Worm (Caenorhabditis elegans) whole organism, midembryonic: ENCODE results near the gene nhr-277.

Source experiments
- T22C8.4 ChIP-seq: fragments of 200-800 bp; sonication (Bioruptor generic); IDR thresholded peaks from 2 replicates; pipeline ENCODE4 v1.3.6; 2022; ENCODE audit warnings: missing genetic modification characterization, missing compliant biosample characterization
- cog-1 ChIP-seq: sonication (generic microtip); optimal IDR thresholded peaks from 2 replicates; lab custom pipeline; 2016; ENCODE audit warnings: missing genetic modification characterization, missing compliant biosample characterization
- flt-1 ChIP-seq: fragments of 200-800 bp; sonication (Bioruptor generic); IDR thresholded peaks from 2 replicates; pipeline ENCODE4 v1.3.6; 2022; ENCODE audit warnings: missing genetic modification characterization, missing compliant biosample characterization
- klf-2 ChIP-seq: fragments of 200-800 bp; sonication (Bioruptor generic); conservative IDR thresholded peaks from 2 replicates; pipeline ENCODE4 v1.3.6; 2022; ENCODE audit warnings: missing genetic modification reagents, missing genetic modification characterization, missing compliant biosample characterization
- med-1 ChIP-seq: sonication (generic microtip); optimal IDR thresholded peaks from 2 replicates; lab custom pipeline; 2017; ENCODE audit warnings: missing genetic modification characterization, mild to moderate bottlenecking, missing compliant biosample characterization, antibody characterized with exemption, missing genetic modification reagents; ENCODE audit not compliant: insufficient read depth
- ref-1 ChIP-seq: fragments of 200-800 bp; sonication (Bioruptor generic); conservative IDR thresholded peaks from 2 replicates; pipeline ENCODE4 v1.3.6; 2022; ENCODE audit warnings: missing genetic modification reagents, missing genetic modification characterization, missing compliant biosample characterization
- tab-1 ChIP-seq: fragments of 200-800 bp; sonication (Bioruptor generic); IDR thresholded peaks from 2 replicates; pipeline ENCODE4 v1.3.6; 2022; ENCODE audit warnings: missing genetic modification characterization, missing compliant biosample characterization
- ztf-23 ChIP-seq: fragments of 200-800 bp; sonication (Bioruptor generic); IDR thresholded peaks from 2 replicates; pipeline ENCODE4 v1.3.6; 2022; ENCODE audit warnings: missing genetic modification reagents, missing genetic modification characterization, missing compliant biosample characterization
- ztf-29 ChIP-seq: fragments of 200-800 bp; sonication (Bioruptor generic); IDR thresholded peaks from 2 replicates; pipeline ENCODE4 v1.3.6; 2022; ENCODE audit warnings: missing genetic modification reagents, missing genetic modification characterization, missing compliant biosample characterization

nhr-277 gene

ce11 chrIV:2750607-2751006 lies 7.8 kb downstream of the nhr-277 start:
- TF ChIP-seq klf-2 (GFP tag; lab: Robert Waterston, UW) (no peak), ztf-23 (no peak), cog-1 (tag; lab: Kevin White, UChicago) (no peak)

ce11 chrIV:2751568-2751967 lies 8.8 kb downstream of the nhr-277 start, which contains the start of gene Y54G2A.41:
Y54G2A.41 (plus strand) TSS chrIV:2751868.
- TF ChIP-seq ref-1 (GFP tag; lab: Robert Waterston, UW) = no peak
- no peak for TF ChIP-seq tab-1 (GFP tag; lab: Robert Waterston, UW)
- no peak for TF ChIP-seq flt-1 (GFP tag; lab: Robert Waterston, UW)
- TF ChIP-seq klf-2 (GFP tag; lab: Robert Waterston, UW) = no peak
- TF ChIP-seq med-1 (GFP tag; lab: Kevin White, UChicago) = no peak
- no peak for TF ChIP-seq T22C8.4
- no peak for TF ChIP-seq ztf-29
- no peak for TF ChIP-seq cog-1 (tag; lab: Kevin White, UChicago)
- TF ChIP-seq ztf-23 = no peak

- TF ChIP-seq ztf-23 (no peak), ztf-29 (no peak), tab-1 (GFP tag; lab: Robert Waterston, UW) (no peak), med-1 (GFP tag; lab: Kevin White, UChicago) (no peak), cog-1 (tag; lab: Kevin White, UChicago) (no peak), ref-1 (GFP tag; lab: Robert Waterston, UW) (no peak), klf-2 (GFP tag; lab: Robert Waterston, UW) (no peak), T22C8.4 (no peak), flt-1 (GFP tag; lab: Robert Waterston, UW) (no peak)
These were observed 10.7 kb downstream of the nhr-277 start for ce11 chrIV:2753541-2753940.

ce11 chrIV:2756073-2756472 lies 13.3 kb downstream of the nhr-277 start:
- TF ChIP-seq flt-1 (GFP tag; lab: Robert Waterston, UW) = peak; percentile 71

ce11 chrIV:2758079-2758478 lies 15.3 kb downstream of the nhr-277 start:
- TF ChIP-seq ref-1 (GFP tag; lab: Robert Waterston, UW) (no peak), tab-1 (GFP tag; lab: Robert Waterston, UW) (no peak), ztf-23 (no peak)

- TF ChIP-seq cog-1 (tag; lab: Kevin White, UChicago) = no peak
- TF ChIP-seq tab-1 (GFP tag; lab: Robert Waterston, UW) = no peak
- TF ChIP-seq klf-2 (GFP tag; lab: Robert Waterston, UW) = no peak
- TF ChIP-seq T22C8.4 = no peak
- TF ChIP-seq ztf-23 = no peak
- no peak for TF ChIP-seq ztf-29
- no peak for TF ChIP-seq med-1 (GFP tag; lab: Kevin White, UChicago)
These were observed 16.4 kb downstream of the nhr-277 start, which contains the start of gene Y54G2A.38 for ce11 chrIV:2759163-2759562. Y54G2A.38 (plus strand) TSS chrIV:2759463.

ce11 chrIV:2761477-2761876 lies 18.7 kb downstream of the nhr-277 start:
- no peak for TF ChIP-seq flt-1 (GFP tag; lab: Robert Waterston, UW)
- TF ChIP-seq tab-1 (GFP tag; lab: Robert Waterston, UW) = no peak
- TF ChIP-seq ztf-29 = no peak
- no peak for TF ChIP-seq klf-2 (GFP tag; lab: Robert Waterston, UW)
- TF ChIP-seq med-1 (GFP tag; lab: Kevin White, UChicago) = no peak
- no peak for TF ChIP-seq ztf-23
- no peak for TF ChIP-seq ref-1 (GFP tag; lab: Robert Waterston, UW)
- no peak for TF ChIP-seq T22C8.4
- TF ChIP-seq cog-1 (tag; lab: Kevin White, UChicago) = no peak

ce11 chrIV:2762380-2762779 lies 19.6 kb downstream of the nhr-277 start, which contains the start of gene Y54G2A.77:
Y54G2A.77 (plus strand) TSS chrIV:2762680.
- TF ChIP-seq klf-2 (GFP tag; lab: Robert Waterston, UW) = no peak
- no peak for TF ChIP-seq tab-1 (GFP tag; lab: Robert Waterston, UW)
- no peak for TF ChIP-seq ref-1 (GFP tag; lab: Robert Waterston, UW)
- TF ChIP-seq T22C8.4 = no peak
- no peak for TF ChIP-seq ztf-29
- no peak for TF ChIP-seq cog-1 (tag; lab: Kevin White, UChicago)

ce11 chrIV:2764160-2764559 lies 21.4 kb downstream of the nhr-277 start:
- no peak for TF ChIP-seq med-1 (GFP tag; lab: Kevin White, UChicago)
- no peak for TF ChIP-seq tab-1 (GFP tag; lab: Robert Waterston, UW)
- TF ChIP-seq flt-1 (GFP tag; lab: Robert Waterston, UW) = no peak
- no peak for TF ChIP-seq klf-2 (GFP tag; lab: Robert Waterston, UW)
- TF ChIP-seq cog-1 (tag; lab: Kevin White, UChicago) = no peak
- TF ChIP-seq T22C8.4 = no peak
- TF ChIP-seq ref-1 (GFP tag; lab: Robert Waterston, UW) = no peak
- no peak for TF ChIP-seq ztf-29

ce11 chrIV:2765048-2765708 lies 22.4 kb downstream of the nhr-277 start:
- TF ChIP-seq klf-2 (GFP tag; lab: Robert Waterston, UW) (no peak), ztf-29 (no peak), med-1 (GFP tag; lab: Kevin White, UChicago) (no peak), tab-1 (GFP tag; lab: Robert Waterston, UW) (no peak), cog-1 (tag; lab: Kevin White, UChicago) (no peak), ztf-23 (no peak), ref-1 (GFP tag; lab: Robert Waterston, UW) (no peak), T22C8.4 (no peak), flt-1 (GFP tag; lab: Robert Waterston, UW) (no peak)
